Fruit fly (Drosophila melanogaster) whole organism, embryonic: ENCODE results near the gene CG33107.

Experiments used
- Awh ChIP-seq: fragments of 200-800 bp; sonication (Bioruptor generic); IDR thresholded peaks from 2 replicates; pipeline ENCODE4, ENCODE4 v1.3.6; 2022; ENCODE audit warnings: missing biosample characterization, missing genetic modification characterization
- CG10565 ChIP-seq: fragments of 200-800 bp; sonication (Bioruptor generic); optimal IDR thresholded peaks from 3 replicates; lab custom pipeline; 2016; ENCODE audit warnings: missing biosample characterization, mild to moderate bottlenecking, missing genetic modification characterization
- CG12659 ChIP-seq: fragments of 200-800 bp; sonication (Bioruptor generic); optimal IDR thresholded peaks from 3 replicates; lab custom pipeline; 2017; ENCODE audit warnings: mild to moderate bottlenecking, missing biosample characterization, missing genetic modification reagents, missing genetic modification characterization
- CG13624 ChIP-seq: fragments of 200-800 bp; sonication (Bioruptor generic); optimal IDR thresholded peaks from 2 replicates; lab custom pipeline; 2016; ENCODE audit warnings: missing biosample characterization, missing genetic modification characterization
- CG15696 ChIP-seq: fragments of 200-800 bp; sonication (Bioruptor generic); optimal IDR thresholded peaks from 2 replicates; lab custom pipeline; 2019; ENCODE audit warnings: missing biosample characterization, mild to moderate bottlenecking, missing genetic modification characterization, moderate library complexity
- CG1603 ChIP-seq: fragments of 200-800 bp; sonication (Bioruptor generic); optimal IDR thresholded peaks from 2 replicates; lab custom pipeline; 2019; ENCODE audit warnings: missing biosample characterization, mild to moderate bottlenecking, missing genetic modification characterization, moderate library complexity
- CG17912 ChIP-seq: fragments of 200-800 bp; sonication (Bioruptor generic); optimal IDR thresholded peaks from 2 replicates; lab custom pipeline; 2018; ENCODE audit warnings: missing biosample characterization, mild to moderate bottlenecking, missing genetic modification characterization
- CG2116 ChIP-seq: fragments of 200-800 bp; sonication (Bioruptor generic); optimal IDR thresholded peaks from 3 replicates; lab custom pipeline; 2018; ENCODE audit warnings: missing biosample characterization, mild to moderate bottlenecking, missing genetic modification characterization
- CG5180 ChIP-seq: fragments of 200-800 bp; sonication (Bioruptor generic); optimal IDR thresholded peaks from 3 replicates; lab custom pipeline; 2017; ENCODE audit warnings: missing biosample characterization, missing genetic modification characterization, mild to moderate bottlenecking, moderate library complexity, missing genetic modification reagents
- CG6272 ChIP-seq: fragments of 200-800 bp; sonication (Bioruptor generic); IDR thresholded peaks from 2 replicates; pipeline ENCODE4 v1.3.6; 2022; ENCODE audit warnings: missing biosample characterization, missing genetic modification characterization
- CG6683 ChIP-seq: fragments of 200-800 bp; sonication (Bioruptor generic); optimal IDR thresholded peaks from 2 replicates; lab custom pipeline; 2017; ENCODE audit warnings: missing biosample characterization, mild to moderate bottlenecking, missing genetic modification characterization, missing genetic modification reagents
- CG6765 ChIP-seq: fragments of 200-800 bp; sonication (Bioruptor generic); optimal IDR thresholded peaks from 3 replicates; lab custom pipeline; 2017; ENCODE audit warnings: missing biosample characterization, mild to moderate bottlenecking, missing genetic modification characterization
- CG8290 ChIP-seq, 3 experiments: fragments of 200-800 bp; sonication (Bioruptor generic); optimal IDR thresholded peaks; 2 replicates each; lab custom pipeline; 2016 to 2019; ENCODE audit warnings: missing biosample characterization in 3 of 3, missing genetic modification characterization in 3 of 3, mild to moderate bottlenecking in 2 of 3, moderate library complexity in 1 of 3
- CG8765 ChIP-seq: fragments of 200-800 bp; sonication (Bioruptor generic); IDR thresholded peaks from 2 replicates; pipeline ENCODE4 v1.3.6; 2022; ENCODE audit warnings: missing biosample characterization, missing genetic modification characterization
- Dek ChIP-seq: fragments of 200-800 bp; sonication (Bioruptor generic); optimal IDR thresholded peaks from 3 replicates; lab custom pipeline; 2019; ENCODE audit warnings: missing biosample characterization, mild to moderate bottlenecking, missing genetic modification characterization, moderate library complexity
- ERR ChIP-seq: fragments of 200-800 bp; sonication (Bioruptor generic); optimal IDR thresholded peaks from 2 replicates; lab custom pipeline; 2016; ENCODE audit warnings: missing biosample characterization, missing genetic modification characterization
- Ets97D ChIP-seq: fragments of 200-800 bp; sonication (Bioruptor generic); optimal IDR thresholded peaks from 3 replicates; lab custom pipeline; 2016; ENCODE audit warnings: missing biosample characterization, missing genetic modification characterization
- Fer1 ChIP-seq: fragments of 200-800 bp; sonication (Bioruptor generic); optimal IDR thresholded peaks from 2 replicates; lab custom pipeline; 2017; ENCODE audit warnings: missing biosample characterization, mild to moderate bottlenecking, missing genetic modification characterization
- GATAe ChIP-seq: fragments of 200-800 bp; sonication (Bioruptor generic); conservative IDR thresholded peaks from 2 replicates; pipeline ENCODE4 v1.3.6; 2022; ENCODE audit warnings: missing biosample characterization, missing genetic modification characterization
- Gug ChIP-seq: fragments of 200-800 bp; sonication (Bioruptor generic); IDR thresholded peaks from 4 replicates; pipeline ENCODE4 v1.3.6; 2022; ENCODE audit warnings: missing biosample characterization, missing genetic modification characterization
- HLH4C ChIP-seq: fragments of 200-800 bp; sonication (Bioruptor generic); IDR thresholded peaks from 3 replicates; pipeline ENCODE4 v1.3.6; 2022; ENCODE audit warnings: missing biosample characterization, missing genetic modification characterization; ENCODE audit not compliant: partially characterized antibody
- Hand ChIP-seq: fragments of 200-800 bp; sonication (Bioruptor generic); optimal IDR thresholded peaks from 2 replicates; lab custom pipeline; 2017; ENCODE audit warnings: mild to moderate bottlenecking, missing biosample characterization, missing genetic modification reagents, missing genetic modification characterization
- Jarid2 ChIP-seq: fragments of 200-800 bp; sonication (Bioruptor generic); optimal IDR thresholded peaks from 3 replicates; lab custom pipeline; 2017; ENCODE audit warnings: mild to moderate bottlenecking, missing biosample characterization, missing genetic modification reagents, missing genetic modification characterization
- Rfx ChIP-seq: fragments of 200-800 bp; sonication (Bioruptor generic); IDR thresholded peaks from 2 replicates; pipeline ENCODE4 v1.3.6; 2022; ENCODE audit warnings: missing biosample characterization, missing genetic modification characterization
- Ssrp ChIP-seq: fragments of 200-800 bp; sonication (Bioruptor generic); optimal IDR thresholded peaks from 2 replicates; lab custom pipeline; 2018; ENCODE audit warnings: missing biosample characterization, mild to moderate bottlenecking, missing genetic modification characterization, moderate library complexity
- Vsx1 ChIP-seq: fragments of 200-800 bp; sonication (Bioruptor generic); optimal IDR thresholded peaks from 2 replicates; lab custom pipeline; 2017; ENCODE audit warnings: missing biosample characterization, mild to moderate bottlenecking, missing genetic modification characterization, missing genetic modification reagents
- Xbp1 ChIP-seq: fragments of 200-800 bp; sonication (Bioruptor generic); optimal IDR thresholded peaks from 3 replicates; lab custom pipeline; 2016; ENCODE audit warnings: missing biosample characterization, mild to moderate bottlenecking, missing genetic modification characterization
- ato ChIP-seq: fragments of 200-800 bp; sonication (Bioruptor generic); IDR thresholded peaks from 2 replicates; pipeline ENCODE4 v1.3.6; 2022; ENCODE audit warnings: missing biosample characterization, missing genetic modification characterization; ENCODE audit not compliant: partially characterized antibody
- br ChIP-seq: fragments of >200 bp; optimal IDR thresholded peaks from 2 replicates; lab custom pipeline; 2017
- croc ChIP-seq: fragments of 200-800 bp; sonication (Bioruptor generic); conservative IDR thresholded peaks from 3 replicates; pipeline ENCODE4 v1.3.6; 2022; ENCODE audit warnings: missing biosample characterization, missing genetic modification characterization
- da ChIP-seq: fragments of 200-800 bp; sonication (Bioruptor generic); optimal IDR thresholded peaks from 2 replicates; lab custom pipeline; 2016; ENCODE audit warnings: missing biosample characterization, missing genetic modification characterization
- ewg ChIP-seq: fragments of 200-800 bp; sonication (Bioruptor generic); optimal IDR thresholded peaks from 3 replicates; lab custom pipeline; 2017; ENCODE audit warnings: mild to moderate bottlenecking, missing biosample characterization, missing genetic modification reagents, missing genetic modification characterization
- gcm2 ChIP-seq: fragments of 200-800 bp; sonication (Bioruptor generic); optimal IDR thresholded peaks from 2 replicates; lab custom pipeline; 2016; ENCODE audit warnings: missing biosample characterization, missing genetic modification characterization
- h ChIP-seq: fragments of >200 bp; optimal IDR thresholded peaks from 2 replicates; lab custom pipeline; 2017
- inv ChIP-seq: fragments of 200-800 bp; sonication (Bioruptor generic); IDR thresholded peaks from 2 replicates; pipeline ENCODE4 v1.3.6; 2022; ENCODE audit warnings: missing biosample characterization, missing genetic modification characterization; ENCODE audit not compliant: partially characterized antibody
- knrl ChIP-seq: fragments of 200-800 bp; sonication (Bioruptor generic); IDR thresholded peaks from 3 replicates; pipeline ENCODE4 v1.3.6; 2022; ENCODE audit warnings: missing biosample characterization, missing genetic modification characterization; ENCODE audit not compliant: partially characterized antibody
- lbe ChIP-seq: fragments of 200-800 bp; sonication (Bioruptor generic); optimal IDR thresholded peaks from 2 replicates; lab custom pipeline; 2016; ENCODE audit warnings: missing biosample characterization, mild to moderate bottlenecking, missing genetic modification characterization
- nau ChIP-seq: fragments of 200-800 bp; sonication (Bioruptor generic); optimal IDR thresholded peaks from 3 replicates; lab custom pipeline; 2017; ENCODE audit warnings: missing biosample characterization, mild to moderate bottlenecking, missing genetic modification characterization, missing genetic modification reagents
- nom ChIP-seq: fragments of 200-800 bp; sonication (Bioruptor generic); optimal IDR thresholded peaks from 2 replicates; lab custom pipeline; 2017; ENCODE audit warnings: missing biosample characterization, missing genetic modification characterization, mild to moderate bottlenecking, moderate library complexity, missing genetic modification reagents
- pros ChIP-seq: fragments of 200-800 bp; sonication (Bioruptor generic); optimal IDR thresholded peaks from 3 replicates; lab custom pipeline; 2019; ENCODE audit warnings: missing biosample characterization, mild to moderate bottlenecking, missing genetic modification characterization, moderate library complexity
- repo ChIP-seq: fragments of 200-800 bp; sonication (Bioruptor generic); optimal IDR thresholded peaks from 2 replicates; lab custom pipeline; 2016; ENCODE audit warnings: missing biosample characterization, missing genetic modification characterization
- sna ChIP-seq: fragments of 200-800 bp; sonication (Bioruptor generic); IDR thresholded peaks from 2 replicates; pipeline ENCODE4 v1.3.6; 2022; ENCODE audit warnings: missing biosample characterization, missing genetic modification characterization; ENCODE audit not compliant: partially characterized antibody
- so ChIP-seq: fragments of 200-800 bp; sonication (Bioruptor generic); IDR thresholded peaks from 3 replicates; pipeline ENCODE4 v1.3.6; 2022; ENCODE audit warnings: missing biosample characterization, missing genetic modification characterization
- sob ChIP-seq: fragments of 200-800 bp; sonication (Bioruptor generic); IDR thresholded peaks from 2 replicates; pipeline ENCODE4 v1.3.6; 2022; ENCODE audit warnings: missing biosample characterization, missing genetic modification characterization
- trem ChIP-seq: fragments of 200-800 bp; optimal IDR thresholded peaks from 3 replicates; lab custom pipeline; 2019; ENCODE audit warnings: missing biosample characterization, mild to moderate bottlenecking, missing genetic modification characterization, moderate library complexity
- unc-4 ChIP-seq: fragments of 200-800 bp; sonication (Bioruptor generic); IDR thresholded peaks from 2 replicates; pipeline ENCODE4 v1.3.6; 2022; ENCODE audit warnings: missing biosample characterization, missing genetic modification characterization; ENCODE audit not compliant: partially characterized antibody
- vnd ChIP-seq: fragments of 200-800 bp; sonication (Bioruptor generic); IDR thresholded peaks from 3 replicates; pipeline ENCODE4 v1.3.6; 2022; ENCODE audit warnings: missing biosample characterization, missing genetic modification characterization; ENCODE audit not compliant: partially characterized antibody
- wdn ChIP-seq: fragments of 200-800 bp; sonication (Bioruptor generic); IDR thresholded peaks from 2 replicates; pipeline ENCODE4 v1.3.6; 2022; ENCODE audit warnings: missing biosample characterization, missing genetic modification characterization
- zfh2 ChIP-seq: fragments of 200-800 bp; sonication (Bioruptor generic); optimal IDR thresholded peaks from 2 replicates; lab custom pipeline; 2016; ENCODE audit warnings: missing biosample characterization, missing genetic modification characterization

The CG33107 gene

DNA sequence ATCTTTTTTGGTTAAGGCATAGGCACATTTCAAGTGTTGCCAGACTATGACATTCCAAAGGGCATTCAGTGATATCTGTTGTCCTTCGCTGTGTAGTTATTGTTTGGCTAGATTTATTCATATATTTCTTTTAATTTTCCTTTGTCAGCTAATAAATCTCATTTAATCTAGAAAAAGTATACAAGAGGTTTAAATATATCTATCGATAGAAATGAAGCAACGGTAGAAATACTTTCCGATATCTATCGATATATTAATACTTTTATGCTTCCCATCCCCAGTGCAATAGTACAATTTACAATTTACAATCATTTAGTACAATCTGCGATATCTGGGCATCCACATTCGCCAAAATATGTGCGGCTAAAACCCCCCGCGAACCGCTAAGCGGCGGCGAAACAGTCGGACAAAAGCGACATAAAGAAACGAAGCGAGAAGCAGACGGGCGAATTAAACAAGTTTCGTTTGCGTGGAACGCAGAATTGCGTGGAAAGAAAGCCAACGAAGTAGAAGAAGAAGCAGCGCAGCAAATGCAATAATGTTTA lies 3.0 kb upstream of the CG33107 start, which contains the start of gene Efa6 (continued):
- TF ChIP-seq gcm2 (GFP tag; lab: Kevin White, UChicago) (no peak), da (GFP tag; lab: Kevin White, UChicago) (no peak), vnd (GFP tag; lab: Robert Waterston, UW) (peak; percentile 91), repo (GFP tag; lab: Kevin White, UChicago) (no peak), Vsx1 (GFP tag; lab: Kevin White, UChicago) (no peak), CG6683 (GFP tag; lab: Kevin White, UChicago) (no peak), Awh (no peak), ewg (no peak), lbe (GFP tag; lab: Kevin White, UChicago) (peak; percentile 49), croc (no peak), zfh2 (GFP tag; lab: Kevin White, UChicago) (peak; percentile 33), Hand (GFP tag; lab: Kevin White, UChicago) (peak; percentile 43), CG15696 (tag; lab: Kevin White, UChicago) (peak; percentile 48), Fer1 (GFP tag; lab: Kevin White, UChicago) (peak; percentile 40), sob (GFP tag; lab: Robert Waterston, UW) (peak; percentile 31; the same call in 1 of the 2 replicates), Rfx (0 out of 2 replicates have a peak, but pooled peaks have one; percentile 30), pros (GFP tag; lab: Kevin White, UChicago) (no peak), CG6765 (peak; percentile 11), br (lab: Kevin White, UChicago) (no peak), sna (GFP tag; lab: Robert Waterston, UW) (peak; percentile 98), knrl (GFP tag; lab: Robert Waterston, UW) (peak; percentile 97), CG8765 (GFP tag; lab: Robert Waterston, UW) (no peak), CG6272 (0 out of 2 replicates have a peak, but pooled peaks have one; percentile 5), h (no peak), inv (GFP tag; lab: Robert Waterston, UW) (peak; percentile 93), wdn (GFP tag; lab: Robert Waterston, UW) (no peak), CG12659 (GFP tag; lab: Kevin White, UChicago) (peak; percentile 90), unc-4 (GFP tag; lab: Robert Waterston, UW) (peak; percentile 97), Xbp1 (GFP tag; lab: Kevin White, UChicago) (peak; percentile 56), trem (peak; percentile 84), CG1603 (tag; lab: Kevin White, UChicago) (peak; percentile 10), HLH4C (GFP tag; lab: Robert Waterston, UW) (peak; percentile 90), CG2116 (GFP tag; lab: Kevin White, UChicago) (peak; percentile 89), GATAe (GFP tag; lab: Robert Waterston, UW) (no peak), CG5180 (GFP tag; lab: Kevin White, UChicago) (no peak), Ets97D (peak; percentile 83), CG17912 (GFP tag; lab: Kevin White, UChicago) (no peak), so (GFP tag; lab: Robert Waterston, UW) (no peak), CG13624 (GFP tag; lab: Kevin White, UChicago) (peak; percentile 28), CG10565 (GFP tag; lab: Kevin White, UChicago) (no peak), Dek (tag; lab: Kevin White, UChicago) (peak; percentile 37), Gug (GFP tag; lab: Robert Waterston, UW) (no peak), ERR (GFP tag; lab: Kevin White, UChicago) (peak; percentile 26), Ssrp (tag; lab: Kevin White, UChicago) (no peak), Jarid2 (GFP tag; lab: Kevin White, UChicago) (peak; percentile 93), CG8290 (GFP tag; optimal IDR thresholded peaks at IDR 0.05; lab: Kevin White, UChicago) (peak; percentile 50), CG8290 (tag; optimal IDR thresholded peaks at IDR 0.05; lab: Kevin White, UChicago) (peak in 1 of 2 experiments; percentile 44), nom (GFP tag; lab: Kevin White, UChicago) (peak; percentile 54), ato (GFP tag; lab: Robert Waterston, UW) (peak; percentile 66; the same call in 1 of the 2 replicates), nau (GFP tag; lab: Kevin White, UChicago) (no peak)
